Worm (Caenorhabditis elegans) whole organism, L1 larva: ENCODE measurements around the gene mtcu-2.

Experiments used
- C04F5.9 ChIP-seq: sonication (generic microtip); optimal IDR thresholded peaks from 2 replicates; lab custom pipeline; 2016; ENCODE audit warnings: missing genetic modification characterization, missing compliant biosample characterization
- C16A3.4 ChIP-seq: fragments of 150-350 bp; optimal IDR thresholded peaks from 2 replicates; lab custom pipeline; 2014; ENCODE audit warnings: missing biosample characterization, missing genetic modification characterization
- C34B4.2 ChIP-seq: sonication (generic microtip); optimal IDR thresholded peaks from 2 replicates; lab custom pipeline; 2017; ENCODE audit warnings: mild to moderate bottlenecking, missing genetic modification characterization, missing compliant biosample characterization
- Y116A8C.19 ChIP-seq: sonication (generic microtip); optimal IDR thresholded peaks from 2 replicates; lab custom pipeline; 2016; ENCODE audit warnings: missing compliant biosample characterization, missing genetic modification characterization, borderline replicate concordance
- aha-1 ChIP-seq: fragments of 150-350 bp; optimal IDR thresholded peaks from 2 replicates; lab custom pipeline; 2014; ENCODE audit warnings: missing biosample characterization, missing genetic modification characterization
- blmp-1 ChIP-seq: fragments of 150-350 bp; optimal IDR thresholded peaks from 2 replicates; lab custom pipeline; 2014; ENCODE audit warnings: missing biosample characterization, missing genetic modification characterization
- ceh-63 ChIP-seq: fragments of 200-800 bp; sonication (Bioruptor generic); optimal IDR thresholded peaks from 2 replicates; lab custom pipeline; 2018; ENCODE audit warnings: mild to moderate bottlenecking, missing genetic modification characterization, missing compliant biosample characterization
- ceh-82 ChIP-seq, 3 experiments: fragments of 150-350 bp in 1 of 3; sonication (generic microtip) in 2 of 3; optimal IDR thresholded peaks; 2 replicates each; lab custom pipeline; 2014 to 2017; ENCODE audit warnings: missing biosample characterization in 3 of 3, missing genetic modification characterization in 3 of 3
- ceh-88 ChIP-seq: fragments of 200-800 bp; sonication (Bioruptor generic); IDR thresholded peaks from 2 replicates; pipeline ENCODE4 v1.3.6; 2022; ENCODE audit warnings: missing genetic modification characterization, missing compliant biosample characterization
- ceh-90 ChIP-seq: sonication (generic microtip); optimal IDR thresholded peaks from 2 replicates; lab custom pipeline; 2016; ENCODE audit warnings: missing genetic modification characterization, missing compliant biosample characterization
- dpl-1 ChIP-seq, 3 experiments: fragments of 150-350 bp in 2 of 3; sonication (generic microtip) in 1 of 3; optimal IDR thresholded peaks; 2 replicates each; lab custom pipeline; 2014 to 2017; ENCODE audit warnings: missing biosample characterization in 3 of 3, missing genetic modification characterization in 3 of 3, missing genetic modification reagents in 3 of 3
- egl-27 ChIP-seq, 2 experiments: fragments of 150-350 bp in 1 of 2; sonication (generic microtip); optimal IDR thresholded peaks; 3 replicates each; lab custom pipeline; 2017 to 2018; ENCODE audit warnings: missing biosample characterization in 2 of 2, missing genetic modification characterization in 2 of 2, missing genetic modification reagents in 2 of 2
- elt-2 ChIP-seq: sonication (generic microtip); optimal IDR thresholded peaks from 2 replicates; lab custom pipeline; 2016; ENCODE audit warnings: missing genetic modification characterization, mild to moderate bottlenecking, inconsistent platforms, missing compliant biosample characterization, missing genetic modification reagents
- elt-3 ChIP-seq, 6 experiments: fragments of 150-350 bp in 1 of 6; sonication (generic microtip); optimal IDR thresholded peaks; 2 replicates each; lab custom pipeline; 2017 to 2018; ENCODE audit warnings: missing biosample characterization in 6 of 6, missing genetic modification characterization in 6 of 6, inconsistent platforms in 1 of 6
- ets-5 ChIP-seq: fragments of 200-800 bp; sonication (Bioruptor generic); IDR thresholded peaks from 2 replicates; pipeline ENCODE4 v1.3.6; 2022; ENCODE audit warnings: missing genetic modification characterization, missing compliant biosample characterization
- fkh-10 ChIP-seq: sonication (generic microtip); optimal IDR thresholded peaks from 2 replicates; lab custom pipeline; 2017; ENCODE audit warnings: missing biosample characterization, missing genetic modification reagents, missing genetic modification characterization
- fkh-4 ChIP-seq: sonication (generic microtip); optimal IDR thresholded peaks from 2 replicates; lab custom pipeline; 2016; ENCODE audit warnings: missing compliant biosample characterization, missing genetic modification characterization, borderline replicate concordance
- grh-1 ChIP-seq: fragments of 200-800 bp; sonication (Bioruptor generic); IDR thresholded peaks from 2 replicates; pipeline ENCODE4 v1.3.6; 2022; ENCODE audit warnings: missing genetic modification reagents, missing genetic modification characterization, missing compliant biosample characterization
- hpl-2 ChIP-seq: fragments of 150-350 bp; optimal IDR thresholded peaks from 2 replicates; lab custom pipeline; 2014; ENCODE audit warnings: missing biosample characterization, missing genetic modification reagents, missing genetic modification characterization
- irx-1 ChIP-seq: sonication (generic microtip); optimal IDR thresholded peaks from 2 replicates; lab custom pipeline; 2016; ENCODE audit warnings: missing genetic modification characterization, missing compliant biosample characterization
- lin-14 ChIP-seq: fragments of 200-800 bp; sonication (Bioruptor generic); optimal IDR thresholded peaks from 2 replicates; lab custom pipeline; 2018; ENCODE audit warnings: mild to moderate bottlenecking, missing genetic modification characterization, moderate library complexity, missing compliant biosample characterization
- lin-15B ChIP-seq: fragments of 150-350 bp; sonication (generic microtip); optimal IDR thresholded peaks from 3 replicates; lab custom pipeline; 2014; ENCODE audit warnings: missing biosample characterization, missing genetic modification characterization
- lin-35 ChIP-seq, 2 experiments: fragments of 150-350 bp; optimal IDR thresholded peaks; 2 replicates each; lab custom pipeline; 2014; ENCODE audit warnings: missing biosample characterization in 2 of 2, missing genetic modification characterization in 2 of 2, missing genetic modification reagents in 2 of 2
- lir-3 ChIP-seq: sonication (generic microtip); optimal IDR thresholded peaks from 2 replicates; lab custom pipeline; 2016; ENCODE audit warnings: mild to moderate bottlenecking, missing genetic modification characterization, moderate library complexity, missing compliant biosample characterization; ENCODE audit not compliant: poor library complexity
- lsy-2 ChIP-seq, 2 experiments: fragments of 150-350 bp; optimal IDR thresholded peaks; 2 replicates each; lab custom pipeline; 2014; ENCODE audit warnings: missing biosample characterization in 2 of 2, missing genetic modification characterization in 2 of 2
- mab-9 ChIP-seq: fragments of 200-800 bp; sonication (Bioruptor generic); IDR thresholded peaks from 2 replicates; pipeline ENCODE4 v1.3.6; 2022; ENCODE audit warnings: missing genetic modification reagents, missing genetic modification characterization, missing compliant biosample characterization
- mdl-1 ChIP-seq, 2 experiments: fragments of 150-350 bp; optimal IDR thresholded peaks; 2 replicates each; lab custom pipeline; 2014 to 2017; ENCODE audit warnings: missing biosample characterization in 2 of 2, missing genetic modification characterization in 2 of 2, inconsistent platforms in 1 of 2
- nhr-237 ChIP-seq: fragments of 150-350 bp; optimal IDR thresholded peaks from 2 replicates; lab custom pipeline; 2014; ENCODE audit warnings: missing biosample characterization, missing genetic modification characterization
- nhr-47 ChIP-seq: sonication (generic microtip); optimal IDR thresholded peaks from 2 replicates; lab custom pipeline; 2016; ENCODE audit warnings: mild to moderate bottlenecking, missing genetic modification characterization, moderate library complexity, missing compliant biosample characterization
- nhr-71 ChIP-seq: sonication (generic microtip); optimal IDR thresholded peaks from 2 replicates; lab custom pipeline; 2016; ENCODE audit warnings: mild to moderate bottlenecking, missing genetic modification characterization, moderate library complexity, missing compliant biosample characterization
- nhr-77 ChIP-seq: fragments of 150-350 bp; optimal IDR thresholded peaks from 2 replicates; lab custom pipeline; 2014; ENCODE audit warnings: missing biosample characterization, missing genetic modification characterization
- nhr-85 ChIP-seq: sonication (generic microtip); peaks from one replicate; lab custom pipeline; 2016; ENCODE audit warnings: missing genetic modification characterization, inconsistent platforms, missing compliant biosample characterization
- sox-4 ChIP-seq: sonication (generic microtip); optimal IDR thresholded peaks from 2 replicates; lab custom pipeline; 2016; ENCODE audit warnings: missing genetic modification characterization, missing compliant biosample characterization
- swsn-7 ChIP-seq: sonication (generic microtip); optimal IDR thresholded peaks from 2 replicates; lab custom pipeline; 2016; ENCODE audit warnings: missing genetic modification characterization, missing compliant biosample characterization
- unc-130 ChIP-seq: fragments of 150-350 bp; optimal IDR thresholded peaks from 2 replicates; lab custom pipeline; 2017; ENCODE audit warnings: missing biosample characterization, missing genetic modification characterization, inconsistent platforms
- unc-30 ChIP-seq: sonication (generic microtip); optimal IDR thresholded peaks from 2 replicates; lab custom pipeline; 2017; ENCODE audit warnings: missing biosample characterization, missing genetic modification characterization
- unc-86 ChIP-seq: sonication (generic microtip); optimal IDR thresholded peaks from 2 replicates; lab custom pipeline; 2016; ENCODE audit warnings: missing genetic modification characterization, missing compliant biosample characterization
- vab-15 ChIP-seq: sonication (generic microtip); optimal IDR thresholded peaks from 2 replicates; lab custom pipeline; 2017; ENCODE audit warnings: missing genotype, mild to moderate bottlenecking, missing genetic modification characterization, missing compliant biosample characterization

The mtcu-2 gene

ce11 chrII:10033163-10033871, at the start of gene mtcu-2 (continued):
- TF ChIP-seq fkh-4 (tag; lab: Kevin White, UChicago): peak; percentile 12
- peak; percentile 62 for TF ChIP-seq irx-1 (tag; lab: Kevin White, UChicago)
- peak; percentile 97 for TF ChIP-seq mab-9
- peak; percentile 87 for TF ChIP-seq swsn-7
- peak; percentile 60 for TF ChIP-seq nhr-77 (tag; lab: Kevin White, UChicago)
- TF ChIP-seq vab-15: peak; percentile 57
- TF ChIP-seq lir-3 (tag; lab: Kevin White, UChicago): peak; percentile 79

- TF ChIP-seq lin-14 (GFP tag; lab: Kevin White, UChicago) (peak; percentile 24), C04F5.9 (tag; lab: Kevin White, UChicago) (no peak), ceh-90 (tag; lab: Kevin White, UChicago) (no peak), nhr-47 (tag; lab: Kevin White, UChicago) (no peak), ceh-63 (GFP tag; lab: Kevin White, UChicago) (no peak), C34B4.2 (tag; lab: Kevin White, UChicago) (no peak), nhr-77 (tag; lab: Kevin White, UChicago) (peak; percentile 3), sox-4 (tag; lab: Kevin White, UChicago) (no peak), ceh-82 (tag; optimal IDR thresholded peaks at IDR 0.05; lab: Kevin White, UChicago) (no peak), hpl-2 (GFP tag; lab: Kevin White, UChicago) (no peak)
- TF ChIP-seq, all 84 proteins: peak for 2
These were observed 42.8 kb upstream of the mtcu-2 start for ce11 chrII:10075794-10076193.

ce11 chrII:10073986-10074385, 41.0 kb upstream of the mtcu-2 start:
- TF ChIP-seq elt-3 (tag; optimal IDR thresholded peaks at IDR 0.05; lab: Kevin White, UChicago): peak in 5 of 6 experiments; percentile 79 to 97 (median 95)
- TF ChIP-seq nhr-85 (tag; lab: Kevin White, UChicago): peak; percentile 59
- TF ChIP-seq mab-9: no peak
- peak; percentile 42 for TF ChIP-seq lin-14 (GFP tag; lab: Kevin White, UChicago)
- no peak for TF ChIP-seq nhr-237
- peak; percentile 87 for TF ChIP-seq blmp-1 (tag; lab: Kevin White, UChicago)

- TF ChIP-seq ceh-88 (GFP tag; lab: Robert Waterston, UW) (no peak), elt-2 (tag; lab: Kevin White, UChicago) (no peak), unc-86 (no peak), Y116A8C.19 (tag; lab: Kevin White, UChicago) (no peak), nhr-237 (no peak), C16A3.4 (no peak), egl-27 (tag; optimal IDR thresholded peaks at IDR 0.05; lab: Kevin White, UChicago) (no peak), ets-5 (no peak), mdl-1 (tag; optimal IDR thresholded peaks at IDR 0.05; lab: Kevin White, UChicago) (no peak), lsy-2 (tag; optimal IDR thresholded peaks at IDR 0.05; lab: Kevin White, UChicago) (no peak), fkh-10 (GFP tag; lab: Kevin White, UChicago) (no peak), ceh-63 (GFP tag; lab: Kevin White, UChicago) (no peak), nhr-71 (tag; lab: Kevin White, UChicago) (no peak), vab-15 (no peak), grh-1 (GFP tag; lab: Robert Waterston, UW) (no peak)
These were observed 34.8 kb upstream of the mtcu-2 start, which contains the start of gene die-1 for ce11 chrII:10067817-10068216. TSS of gene die-1 (minus strand) at chrII:10067917.

- TF ChIP-seq C04F5.9 (tag; lab: Kevin White, UChicago) (no peak), aha-1 (tag; lab: Kevin White, UChicago) (no peak), unc-30 (no peak), lin-35 (GFP tag; optimal IDR thresholded peaks at IDR 0.05; lab: Kevin White, UChicago) (no peak), lin-15B (no peak), fkh-4 (tag; lab: Kevin White, UChicago) (no peak), unc-130 (tag; lab: Kevin White, UChicago) (no peak), nhr-85 (tag; lab: Kevin White, UChicago) (no peak), dpl-1 (GFP tag; optimal IDR thresholded peaks at IDR 0.05; lab: Kevin White, UChicago) (no peak)
These were observed 32.5 kb upstream of the mtcu-2 start for ce11 chrII:10065472-10065871.
